Worm (Caenorhabditis elegans) whole organism, young adult: Measurements from ENCODE around the gene ash-2.

ENCODE experiments used
- F39B2.1 ChIP-seq: fragments of 200-800 bp; sonication (Bioruptor generic); IDR thresholded peaks from 2 replicates; pipeline ENCODE4 v1.3.6; 2022; ENCODE audit warnings: missing genetic modification reagents, missing genetic modification characterization, missing compliant biosample characterization
- ceh-100 ChIP-seq: fragments of 200-800 bp; sonication (Bioruptor generic); IDR thresholded peaks from 2 replicates; pipeline ENCODE4 v1.3.6; 2022; ENCODE audit warnings: missing genetic modification reagents, missing genetic modification characterization, missing compliant biosample characterization
- mel-28 ChIP-seq: sonication (generic microtip); optimal IDR thresholded peaks from 2 replicates; lab custom pipeline; 2016; ENCODE audit warnings: borderline replicate concordance, mild to moderate bottlenecking, missing genetic modification characterization, missing compliant biosample characterization
- mes-4 ChIP-seq: sonication (generic microtip); optimal IDR thresholded peaks from 2 replicates; lab custom pipeline; 2016; ENCODE audit warnings: missing genotype, missing genetic modification characterization, missing compliant biosample characterization

- no peak for TF ChIP-seq F39B2.1 (GFP tag; lab: Robert Waterston, UW)
- TF ChIP-seq mes-4: no peak
- no peak for TF ChIP-seq ceh-100 (GFP tag; lab: Robert Waterston, UW)
- TF ChIP-seq mel-28 (tag; lab: Kevin White, UChicago): no peak
These were observed 56.9 kb downstream of the ash-2 start, which contains the start of gene cyn-16 for ce11 chrII:12036516-12036915.
